In the genomic region with DNA sequence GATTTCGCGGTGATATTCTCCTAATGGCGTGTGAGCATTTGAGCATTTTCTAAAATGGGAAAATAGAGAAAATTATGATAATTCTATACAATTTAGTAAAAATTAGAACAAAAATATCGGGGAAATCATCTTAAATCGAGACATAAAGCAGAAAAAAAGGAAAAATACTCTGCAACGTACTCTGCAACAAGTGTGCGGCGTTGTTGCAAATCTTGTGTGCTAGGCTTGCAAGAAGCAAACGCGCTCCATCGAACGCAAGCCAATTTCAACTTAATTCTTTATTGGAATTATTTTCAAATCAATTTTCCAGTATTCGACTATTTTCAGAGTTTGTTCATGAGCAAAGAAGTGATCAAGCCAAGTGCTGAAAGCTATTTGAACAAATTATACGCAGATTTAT, we compare ENCODE assay signal across 3 worm cellular contexts.
TF ChIP-seq lines count a peak whose summit lies in the region.

A gene (minus strand): TSS at position 49 of the 400 bp plus-strand sequence.
A gene (plus strand): TSS at position 282 of the 400 bp plus-strand sequence.
A gene (plus strand): TSS at position 338 of the 400 bp plus-strand sequence.

TF ChIP-seq in whole organism, L1 larva, 84 proteins besides CTCF, POLR2A, EP300 and RAD21 (continued from another document and continues in another):
- TF ChIP-seq pax-3 (tag; optimal IDR thresholded peaks at IDR 0.05; lab: Kevin White, UChicago) (peak; percentile 31), unc-86 (tag; optimal IDR thresholded peaks at IDR 0.05; lab: Kevin White, UChicago) (peak; percentile 69), nhr-85 (tag; lab: Kevin White, UChicago) (peak; percentile 78), ces-1 (GFP tag; optimal IDR thresholded peaks at IDR 0.05; lab: Kevin White, UChicago) (no peak), lin-35 (GFP tag; optimal IDR thresholded peaks at IDR 0.05; lab: Kevin White, UChicago) (peak; percentile 78 to 87), nhr-77 (tag; optimal IDR thresholded peaks at IDR 0.05; lab: Kevin White, UChicago) (peak; percentile 41), nhr-20 (tag; optimal IDR thresholded peaks at IDR 0.05; lab: Kevin White, UChicago) (peak; percentile 72), aly-2 (tag; optimal IDR thresholded peaks at IDR 0.05; lab: Kevin White, UChicago) (peak; percentile 42), isw-1 (GFP tag; IDR thresholded peaks at IDR 0.05; lab: Robert Waterston, UW) (peak; percentile 59), skn-1 (tag; optimal IDR thresholded peaks at IDR 0.05; lab: Kevin White, UChicago) (peak; percentile 90), lin-39 (tag; optimal IDR thresholded peaks at IDR 0.05; lab: Kevin White, UChicago) (peak; percentile 58), nhr-28 (tag; optimal IDR thresholded peaks at IDR 0.05; lab: Kevin White, UChicago) (no peak), ceh-88 (GFP tag; IDR thresholded peaks at IDR 0.05; lab: Robert Waterston, UW) (no peak), ets-5 (GFP tag; IDR thresholded peaks at IDR 0.05; lab: Robert Waterston, UW) (no peak), sox-4 (tag; optimal IDR thresholded peaks at IDR 0.05; lab: Kevin White, UChicago) (peak; percentile 18), ceh-63 (GFP tag; optimal IDR thresholded peaks at IDR 0.05; lab: Kevin White, UChicago) (no peak), lin-14 (GFP tag; optimal IDR thresholded peaks at IDR 0.05; lab: Kevin White, UChicago) (peak; percentile 76), ztf-4 (tag; optimal IDR thresholded peaks at IDR 0.05; lab: Kevin White, UChicago) (no peak), Y116A8C.19 (tag; optimal IDR thresholded peaks at IDR 0.05; lab: Kevin White, UChicago; ENCODE audit: borderline replicate concordance) (no peak), efl-1 (optimal IDR thresholded peaks at IDR 0.05; lab: Kevin White, UChicago) (peak; percentile 75 to 76), efl-1 (GFP tag; optimal IDR thresholded peaks at IDR 0.05 in 1 of 2; lab: Kevin White, UChicago) (peak; percentile 70 to 97), hpl-2 (GFP tag; optimal IDR thresholded peaks at IDR 0.05; lab: Kevin White, UChicago) (peak; percentile 47), fos-1 (tag; optimal IDR thresholded peaks at IDR 0.05; lab: Kevin White, UChicago) (peak; percentile 67), mab-9 (GFP tag; IDR thresholded peaks at IDR 0.05; lab: Robert Waterston, UW) (no peak), unc-62 (GFP tag; optimal IDR thresholded peaks at IDR 0.05; lab: Kevin White, UChicago) (no peak), grh-1 (GFP tag; IDR thresholded peaks at IDR 0.05; lab: Robert Waterston, UW) (0 out of 2 replicates have a peak, but pooled peaks have one; percentile 32), C16A3.4 (tag; optimal IDR thresholded peaks at IDR 0.05; lab: Kevin White, UChicago) (peak; percentile 94), pqm-1 (tag; optimal IDR thresholded peaks at IDR 0.05; lab: Kevin White, UChicago) (no peak), swsn-7 (tag; optimal IDR thresholded peaks at IDR 0.05; lab: Kevin White, UChicago) (peak; percentile 74), dpl-1 (GFP tag; optimal IDR thresholded peaks at IDR 0.05; lab: Kevin White, UChicago) (peak; percentile 63 to 76 (median 75)), nhr-71 (tag; optimal IDR thresholded peaks at IDR 0.05; lab: Kevin White, UChicago) (peak; percentile 84), irx-1 (tag; optimal IDR thresholded peaks at IDR 0.05; lab: Kevin White, UChicago) (peak; percentile 54), unc-130 (tag; optimal IDR thresholded peaks at IDR 0.05; lab: Kevin White, UChicago) (peak; percentile 90), tlp-1 (tag; optimal IDR thresholded peaks at IDR 0.05; lab: Kevin White, UChicago) (no peak), snpc-4 (tag; optimal IDR thresholded peaks at IDR 0.05; lab: Kevin White, UChicago) (peak; percentile 28), alr-1 (tag; optimal IDR thresholded peaks at IDR 0.05; lab: Kevin White, UChicago; ENCODE audit: borderline replicate concordance) (no peak), ama-1 (optimal IDR thresholded peaks at IDR 0.05; lab: Kevin White, UChicago) (no peak), nhr-11 (tag; optimal IDR thresholded peaks at IDR 0.05; lab: Kevin White, UChicago) (no peak), ceh-82 (tag; optimal IDR thresholded peaks at IDR 0.05; lab: Kevin White, UChicago) (peak; percentile 69 to 86 (median 80)), fkh-10 (GFP tag; optimal IDR thresholded peaks at IDR 0.05; lab: Kevin White, UChicago) (no peak), mef-2 (tag; optimal IDR thresholded peaks at IDR 0.05; lab: Kevin White, UChicago) (no peak), xbp-1 (tag; optimal IDR thresholded peaks at IDR 0.05; lab: Kevin White, UChicago) (peak; percentile 75)

TF ChIP-seq in whole organism, L3 larva, 47 proteins besides CTCF, POLR2A, EP300 and RAD21 (continued from another document):
- no peak for TF ChIP-seq ZK546.5 (tag; optimal IDR thresholded peaks at IDR 0.05; lab: Kevin White, UChicago)
- TF ChIP-seq ceh-9 (tag; optimal IDR thresholded peaks at IDR 0.05; lab: Kevin White, UChicago): no peak
- TF ChIP-seq nhr-237 (tag; optimal IDR thresholded peaks at IDR 0.05; lab: Kevin White, UChicago): no peak
- no peak for TF ChIP-seq nhr-67 (tag; optimal IDR thresholded peaks at IDR 0.05; lab: Kevin White, UChicago)
- TF ChIP-seq fos-1 (tag; optimal IDR thresholded peaks at IDR 0.05; lab: Kevin White, UChicago): no peak
- peak; percentile 82 for TF ChIP-seq nfya-1 (tag; optimal IDR thresholded peaks at IDR 0.05; lab: Kevin White, UChicago; ENCODE audit: insufficient read depth)
- no peak for TF ChIP-seq ceh-82 (tag; optimal IDR thresholded peaks at IDR 0.05; lab: Kevin White, UChicago)
- TF ChIP-seq mdl-1 (tag; optimal IDR thresholded peaks at IDR 0.05; lab: Kevin White, UChicago): no peak
- peak; percentile 53 for TF ChIP-seq R02D3.7 (tag; optimal IDR thresholded peaks at IDR 0.05; lab: Kevin White, UChicago)
- TF ChIP-seq nhr-28 (tag; optimal IDR thresholded peaks at IDR 0.05; lab: Kevin White, UChicago): no peak
- peak; percentile 9 for TF ChIP-seq pqm-1 (tag; optimal IDR thresholded peaks at IDR 0.05; lab: Kevin White, UChicago)
- TF ChIP-seq nhr-43 (tag; optimal IDR thresholded peaks at IDR 0.05; lab: Kevin White, UChicago; ENCODE audit: poor library complexity, severe bottlenecking): peak; percentile 43
- peak; percentile 81 for TF ChIP-seq nhr-23 (tag; optimal IDR thresholded peaks at IDR 0.05; lab: Kevin White, UChicago)
- TF ChIP-seq unc-39 (tag; optimal IDR thresholded peaks at IDR 0.05; lab: Kevin White, UChicago): no peak
- TF ChIP-seq ama-1 (optimal IDR thresholded peaks at IDR 0.05; lab: Kevin White, UChicago): peak; percentile 9
- no peak for TF ChIP-seq elt-1 (tag; optimal IDR thresholded peaks at IDR 0.05; lab: Kevin White, UChicago)
- no peak for TF ChIP-seq elt-3 (tag; optimal IDR thresholded peaks at IDR 0.05; lab: Kevin White, UChicago)
- peak; percentile 87 for TF ChIP-seq pha-4 (tag; optimal IDR thresholded peaks at IDR 0.05; lab: Kevin White, UChicago)
- peak; percentile 14 for TF ChIP-seq fkh-10 (GFP tag; optimal IDR thresholded peaks at IDR 0.05; lab: Kevin White, UChicago)
- TF ChIP-seq lin-15B (tag; optimal IDR thresholded peaks at IDR 0.05; lab: Kevin White, UChicago): peak; percentile 92
- no peak for TF ChIP-seq daf-12 (tag; optimal IDR thresholded peaks at IDR 0.05; lab: Kevin White, UChicago)
- TF ChIP-seq nhr-76 (tag; optimal IDR thresholded peaks at IDR 0.05; lab: Kevin White, UChicago): no peak
- TF ChIP-seq aly-2 (tag; optimal IDR thresholded peaks at IDR 0.05; lab: Kevin White, UChicago): no peak
- TF ChIP-seq tbx-2 (tag; optimal IDR thresholded peaks at IDR 0.05; lab: Kevin White, UChicago): no peak
- peak; percentile 11 for TF ChIP-seq snpc-4 (tag; optimal IDR thresholded peaks at IDR 0.05; lab: Kevin White, UChicago)
- no peak for TF ChIP-seq nhr-11 (tag; optimal IDR thresholded peaks at IDR 0.05; lab: Kevin White, UChicago)
- no peak for TF ChIP-seq jun-1 (tag; optimal IDR thresholded peaks at IDR 0.05; lab: Kevin White, UChicago)
- no peak for TF ChIP-seq unc-62 (GFP tag; optimal IDR thresholded peaks at IDR 0.05; lab: Kevin White, UChicago)

TF ChIP-seq in whole organism, young adult, 124 proteins besides CTCF, POLR2A, EP300 and RAD21 (continued from another document and continues in another):
- TF ChIP-seq repo-1 (tag; optimal IDR thresholded peaks at IDR 0.05; lab: Kevin White, UChicago) (no peak), unc-62 (GFP tag; optimal IDR thresholded peaks at IDR 0.05; lab: Kevin White, UChicago) (no peak), zfh-2 (GFP tag; conservative IDR thresholded peaks at IDR 0.05; lab: Robert Waterston, UW) (no peak), ztf-26 (tag; optimal IDR thresholded peaks at IDR 0.05; lab: Kevin White, UChicago) (no peak), lin-26 (GFP tag; IDR thresholded peaks at IDR 0.05; lab: Robert Waterston, UW) (no peak), tbp1 (GFP tag; optimal IDR thresholded peaks at IDR 0.05; lab: Kevin White, UChicago) (peak; percentile 42), lsy-27 (tag; optimal IDR thresholded peaks at IDR 0.05; lab: Kevin White, UChicago; ENCODE audit: borderline replicate concordance, insufficient read depth) (no peak), fkh-3 (tag; optimal IDR thresholded peaks at IDR 0.05; lab: Kevin White, UChicago) (no peak), pha-4 (tag; optimal IDR thresholded peaks at IDR 0.05; lab: Kevin White, UChicago) (no peak), bed-2 (GFP tag; IDR thresholded peaks at IDR 0.05; lab: Robert Waterston, UW) (no peak), nfyb-1 (GFP tag; IDR thresholded peaks at IDR 0.05; lab: Robert Waterston, UW) (no peak), hrde-1 (tag; optimal IDR thresholded peaks at IDR 0.05; lab: Kevin White, UChicago; ENCODE audit: borderline replicate concordance) (no peak), attf-6 (GFP tag; IDR thresholded peaks at IDR 0.05; lab: Robert Waterston, UW) (peak; percentile 46; the same call in 1 of the 2 replicates), lin-40 (tag; optimal IDR thresholded peaks at IDR 0.05; lab: Kevin White, UChicago) (peak; percentile 47), cebp-2 (GFP tag; IDR thresholded peaks at IDR 0.05; lab: Robert Waterston, UW) (no peak), B0019.2 (GFP tag; conservative IDR thresholded peaks at IDR 0.05; lab: Robert Waterston, UW) (no peak), F23B12.7 (tag; optimal IDR thresholded peaks at IDR 0.05; lab: Kevin White, UChicago; ENCODE audit: insufficient read depth) (peak; percentile 41), T07F8.4 (tag; optimal IDR thresholded peaks at IDR 0.05; lab: Kevin White, UChicago) (no peak), dpl-1 (GFP tag; optimal IDR thresholded peaks at IDR 0.05; lab: Kevin White, UChicago) (peak; percentile 49), Y56A3A.18 (GFP tag; IDR thresholded peaks at IDR 0.05; lab: Robert Waterston, UW) (no peak), F55B11.4 (tag; optimal IDR thresholded peaks at IDR 0.05; lab: Kevin White, UChicago; ENCODE audit: borderline replicate concordance, insufficient read depth) (no peak), sea-2 (GFP tag; IDR thresholded peaks at IDR 0.05; lab: Robert Waterston, UW) (no peak), ceh-27 (GFP tag; optimal IDR thresholded peaks at IDR 0.05; lab: Kevin White, UChicago) (peak; percentile 25), dpff-1 (tag; optimal IDR thresholded peaks at IDR 0.05; lab: Kevin White, UChicago) (no peak), hlh-26 (GFP tag; conservative IDR thresholded peaks at IDR 0.05; lab: Robert Waterston, UW) (no peak), ztf-3 (GFP tag; optimal IDR thresholded peaks at IDR 0.05; lab: Kevin White, UChicago) (no peak), zim-3 (tag; optimal IDR thresholded peaks at IDR 0.05; lab: Kevin White, UChicago) (no peak), sptf-2 (GFP tag; optimal IDR thresholded peaks at IDR 0.05; lab: Kevin White, UChicago) (no peak), C06A6.2 (GFP tag; conservative IDR thresholded peaks at IDR 0.05; lab: Robert Waterston, UW) (no peak), dox-1 (GFP tag; IDR thresholded peaks at IDR 0.05; lab: Robert Waterston, UW) (peak; percentile 59), unc-130 (GFP tag; optimal IDR thresholded peaks at IDR 0.05; lab: Kevin White, UChicago) (peak; percentile 50), nhr-80 (tag; optimal IDR thresholded peaks at IDR 0.05; lab: Kevin White, UChicago) (no peak), aptf-3 (GFP tag; IDR thresholded peaks at IDR 0.05; lab: Robert Waterston, UW) (no peak), nfya-2 (GFP tag; IDR thresholded peaks at IDR 0.05; lab: Robert Waterston, UW) (no peak), rec-8 (tag; optimal IDR thresholded peaks at IDR 0.05; lab: Kevin White, UChicago) (no peak), F49E8.2 (tag; optimal IDR thresholded peaks at IDR 0.05; lab: Kevin White, UChicago; ENCODE audit: insufficient read depth) (peak; percentile 69), him-1 (tag; optimal IDR thresholded peaks at IDR 0.05; lab: Kevin White, UChicago) (no peak), ceh-40 (GFP tag; IDR thresholded peaks at IDR 0.05; lab: Robert Waterston, UW) (no peak), hmg-1.2 (GFP tag; IDR thresholded peaks at IDR 0.05; lab: Robert Waterston, UW) (no peak), xnd-1 (tag; optimal IDR thresholded peaks at IDR 0.05; lab: Kevin White, UChicago) (no peak), mcd-1 (GFP tag; IDR thresholded peaks at IDR 0.05; lab: Robert Waterston, UW) (peak; percentile 91), lsl-1 (GFP tag; optimal IDR thresholded peaks at IDR 0.05; lab: Kevin White, UChicago) (peak; percentile 41), F52B5.7 (tag; optimal IDR thresholded peaks at IDR 0.05; lab: Kevin White, UChicago) (no peak), nhr-179 (tag; optimal IDR thresholded peaks at IDR 0.05; lab: Kevin White, UChicago) (no peak), attf-5 (GFP tag; optimal IDR thresholded peaks at IDR 0.05; lab: Kevin White, UChicago) (peak; percentile 74), tlf-1 (GFP tag; optimal IDR thresholded peaks at IDR 0.05; lab: Kevin White, UChicago) (no peak), lin-54 (GFP tag; optimal IDR thresholded peaks at IDR 0.05; lab: Kevin White, UChicago) (peak; percentile 29), B0261.1 (tag; optimal IDR thresholded peaks at IDR 0.05; lab: Kevin White, UChicago) (no peak), C17E4.6 (GFP tag; IDR thresholded peaks at IDR 0.05; lab: Robert Waterston, UW) (no peak), mxl-1 (tag; optimal IDR thresholded peaks at IDR 0.05; lab: Kevin White, UChicago) (no peak), atf-7 (tag; optimal IDR thresholded peaks at IDR 0.05; lab: Kevin White, UChicago) (no peak), ets-4 (GFP tag; optimal IDR thresholded peaks at IDR 0.05; lab: Kevin White, UChicago) (no peak), rpc-1 (optimal IDR thresholded peaks at IDR 0.05; lab: Kevin White, UChicago) (peak; percentile 39), rpc-1 (tag; optimal IDR thresholded peaks at IDR 0.05; lab: Kevin White, UChicago) (no peak), lir-1 (GFP tag; conservative IDR thresholded peaks at IDR 0.05; lab: Robert Waterston, UW) (no peak), ccch-3 (GFP tag; optimal IDR thresholded peaks at IDR 0.05; lab: Kevin White, UChicago) (no peak), die-1 (tag; optimal IDR thresholded peaks at IDR 0.05; lab: Kevin White, UChicago) (no peak), snpc-1.1 (tag; optimal IDR thresholded peaks at IDR 0.05; lab: Kevin White, UChicago; ENCODE audit: insufficient read depth) (peak; percentile 61), nhr-120 (GFP tag; IDR thresholded peaks at IDR 0.05; lab: Robert Waterston, UW) (no peak), ZK185.1 (tag; optimal IDR thresholded peaks at IDR 0.05; lab: Kevin White, UChicago; ENCODE audit: poor library complexity, severe bottlenecking) (peak; percentile 17), chd-7 (tag; optimal IDR thresholded peaks at IDR 0.05; lab: Kevin White, UChicago) (no peak), gei-17 (GFP tag; optimal IDR thresholded peaks at IDR 0.05; lab: Kevin White, UChicago) (no peak), Y53G8AR.9 (GFP tag; conservative IDR thresholded peaks at IDR 0.05; lab: Robert Waterston, UW) (no peak), rcor-1 (GFP tag; IDR thresholded peaks at IDR 0.05; lab: Robert Waterston, UW) (no peak), Y79H2A.3 (GFP tag; conservative IDR thresholded peaks at IDR 0.05; lab: Robert Waterston, UW) (no peak), let-526 (GFP tag; IDR thresholded peaks at IDR 0.05; lab: Robert Waterston, UW) (no peak), ceh-91 (GFP tag; IDR thresholded peaks at IDR 0.05; lab: Robert Waterston, UW) (no peak), F57A8.1 (GFP tag; optimal IDR thresholded peaks at IDR 0.05; lab: Kevin White, UChicago) (no peak), T26A5.8 (tag; optimal IDR thresholded peaks at IDR 0.05; lab: Kevin White, UChicago) (no peak)
